Worm (Caenorhabditis elegans): ENCODE data around the gene F13E9.16.

- TF ChIP-seq unc-62 (GFP tag; optimal IDR thresholded peaks at IDR 0.05), result no peak
- no peak for TF ChIP-seq lin-15B (tag; optimal IDR thresholded peaks at IDR 0.05)
- no peak for TF ChIP-seq nhr-47 (tag; optimal IDR thresholded peaks at IDR 0.05)
- TF ChIP-seq fos-1 (tag; optimal IDR thresholded peaks at IDR 0.05), result no peak
- TF ChIP-seq zag-1 (tag; optimal IDR thresholded peaks at IDR 0.05), result no peak
- TF ChIP-seq fkh-10 (GFP tag; optimal IDR thresholded peaks at IDR 0.05), result no peak
- TF ChIP-seq mdl-1 (tag; optimal IDR thresholded peaks at IDR 0.05), result no peak
These were observed 19.6 kb downstream of the F13E9.16 start for ce11 chrIV:10867370-10868146.

Measured in whole organism, L1 larva.